Worm (Caenorhabditis elegans): Measurements from ENCODE around the gene CC8.2.

CC8.2 gene

DNA sequence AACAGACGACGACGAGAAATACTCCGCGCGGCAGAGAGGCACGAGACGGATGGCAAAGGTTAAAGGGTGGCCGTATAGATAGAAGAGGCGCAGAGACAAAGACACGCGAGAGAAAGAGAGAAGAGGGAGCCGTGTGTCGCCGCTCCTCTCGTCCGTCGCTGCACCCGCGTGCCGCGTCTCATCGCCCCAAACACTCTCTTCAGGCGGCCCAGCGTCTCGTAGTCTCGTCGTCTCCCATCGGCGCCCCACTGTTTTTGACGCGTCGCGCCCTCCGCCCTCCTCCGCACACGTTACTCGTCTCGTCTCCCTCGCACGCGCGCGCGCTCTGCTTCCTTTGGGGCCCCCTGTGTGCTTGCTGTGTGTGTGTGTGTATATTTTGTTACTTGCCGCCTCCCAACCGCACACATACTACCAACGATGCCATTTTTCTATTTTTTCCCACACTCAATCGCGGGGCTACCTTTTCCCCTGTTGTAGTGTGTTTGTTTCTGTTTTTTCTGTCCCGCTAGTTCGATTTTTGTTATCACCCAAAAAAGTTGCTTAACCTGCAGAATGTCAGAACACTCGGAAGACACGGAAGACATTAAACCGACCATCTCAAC, 11.9 kb downstream of the CC8.2 start, which contains the start of gene madf-9:
Gene madf-9 (plus strand): TSS at position 552 of the 602 bp plus-strand sequence.
- peak; percentile 32 for TF ChIP-seq mls-2 (tag; optimal IDR thresholded peaks at IDR 0.05)
- no peak for TF ChIP-seq ceh-83 (GFP tag; optimal IDR thresholded peaks at IDR 0.05)
- TF ChIP-seq unc-120 (tag; optimal IDR thresholded peaks at IDR 0.05; ENCODE audit: poor library complexity, severe bottlenecking) = no peak
- no peak for TF ChIP-seq ztf-11 (tag; optimal IDR thresholded peaks at IDR 0.05)
- TF ChIP-seq ham-2 (GFP tag; optimal IDR thresholded peaks at IDR 0.05) = no peak
- no peak for TF ChIP-seq nhr-76 (tag; optimal IDR thresholded peaks at IDR 0.05)
- TF ChIP-seq sem-2 (GFP tag; optimal IDR thresholded peaks at IDR 0.05) = no peak
- no peak for TF ChIP-seq M03D4.4 (tag; optimal IDR thresholded peaks at IDR 0.05)
- no peak for TF ChIP-seq elt-1 (tag; optimal IDR thresholded peaks at IDR 0.05; ENCODE audit: borderline replicate concordance, insufficient read depth)
- no peak for TF ChIP-seq lsy-2 (tag; optimal IDR thresholded peaks at IDR 0.05)
- TF ChIP-seq mep-1 (tag; optimal IDR thresholded peaks at IDR 0.05) = no peak
- TF ChIP-seq flh-1 (GFP tag; optimal IDR thresholded peaks at IDR 0.05) = peak; percentile 34
- TF ChIP-seq unc-39 (tag; optimal IDR thresholded peaks at IDR 0.05) = no peak
- no peak for TF ChIP-seq lin-13 (tag; optimal IDR thresholded peaks at IDR 0.05)
- no peak for TF ChIP-seq unc-62 (GFP tag; optimal IDR thresholded peaks at IDR 0.05)
- no peak for TF ChIP-seq bed-3 (GFP tag; optimal IDR thresholded peaks at IDR 0.05)
- TF ChIP-seq nhr-237 (tag; optimal IDR thresholded peaks at IDR 0.05) = peak; percentile 51
- TF ChIP-seq sptf-1 (tag; optimal IDR thresholded peaks at IDR 0.05) = peak; percentile 56
- TF ChIP-seq snpc-4 (tag; optimal IDR thresholded peaks at IDR 0.05) = no peak
- TF ChIP-seq mab-5 (tag; optimal IDR thresholded peaks at IDR 0.05) = no peak
- TF ChIP-seq pha-4 (tag; optimal IDR thresholded peaks at IDR 0.05) = peak; percentile 51
- no peak for TF ChIP-seq lin-32 (GFP tag; optimal IDR thresholded peaks at IDR 0.05)
- TF ChIP-seq drap-1 (GFP tag; optimal IDR thresholded peaks at IDR 0.05) = peak; percentile 42
- no peak for TF ChIP-seq elt-3 (tag; optimal IDR thresholded peaks at IDR 0.05)
- TF ChIP-seq nhr-12 (tag; optimal IDR thresholded peaks at IDR 0.05) = no peak
- no peak for TF ChIP-seq hlh-1 (tag; optimal IDR thresholded peaks at IDR 0.05)

- TF ChIP-seq mab-5 (tag; optimal IDR thresholded peaks at IDR 0.05) = no peak
- TF ChIP-seq lin-32 (GFP tag; optimal IDR thresholded peaks at IDR 0.05) = no peak
- TF ChIP-seq ceh-43 (GFP tag; optimal IDR thresholded peaks at IDR 0.05) = no peak
- TF ChIP-seq ztf-11 (tag; optimal IDR thresholded peaks at IDR 0.05) = no peak
- no peak for TF ChIP-seq blmp-1 (tag; optimal IDR thresholded peaks at IDR 0.05)
- TF ChIP-seq lin-13 (tag; optimal IDR thresholded peaks at IDR 0.05) = no peak
- TF ChIP-seq mls-2 (tag; optimal IDR thresholded peaks at IDR 0.05) = no peak
- TF ChIP-seq unc-39 (tag; optimal IDR thresholded peaks at IDR 0.05) = no peak
- TF ChIP-seq flh-1 (GFP tag; optimal IDR thresholded peaks at IDR 0.05) = no peak
- TF ChIP-seq ceh-39 (tag; optimal IDR thresholded peaks at IDR 0.05) = no peak
- TF ChIP-seq tbx-8 (GFP tag; optimal IDR thresholded peaks at IDR 0.05) = no peak
- no peak for TF ChIP-seq snpc-4 (tag; optimal IDR thresholded peaks at IDR 0.05)
- no peak for TF ChIP-seq nhr-237 (tag; optimal IDR thresholded peaks at IDR 0.05)
Measured at ce11 chrIV:3633254-3633653, 15.2 kb downstream of the CC8.2 start, which contains the start of gene ZC416.2. Gene ZC416.2 (plus strand): TSS chrIV:3633619.

ce11 chrIV:3632475-3632874, 16.0 kb downstream of the CC8.2 start:
- no peak for TF ChIP-seq ceh-39 (tag; optimal IDR thresholded peaks at IDR 0.05)
- no peak for TF ChIP-seq mep-1 (tag; optimal IDR thresholded peaks at IDR 0.05)
- TF ChIP-seq nhr-2 (tag; optimal IDR thresholded peaks at IDR 0.05) = no peak
- TF ChIP-seq drap-1 (GFP tag; optimal IDR thresholded peaks at IDR 0.05) = no peak
- TF ChIP-seq ztf-11 (tag; optimal IDR thresholded peaks at IDR 0.05) = no peak
- TF ChIP-seq sem-2 (GFP tag; optimal IDR thresholded peaks at IDR 0.05) = no peak
- TF ChIP-seq lsy-2 (tag; optimal IDR thresholded peaks at IDR 0.05) = no peak
- no peak for TF ChIP-seq snpc-4 (tag; optimal IDR thresholded peaks at IDR 0.05)
- TF ChIP-seq elt-1 (tag; optimal IDR thresholded peaks at IDR 0.05; ENCODE audit: borderline replicate concordance, insufficient read depth) = no peak
- TF ChIP-seq nhr-28 (tag; optimal IDR thresholded peaks at IDR 0.05) = no peak
- no peak for TF ChIP-seq tbx-8 (GFP tag; optimal IDR thresholded peaks at IDR 0.05)
- no peak for TF ChIP-seq cnd-1 (tag; optimal IDR thresholded peaks at IDR 0.05)
- no peak for TF ChIP-seq blmp-1 (tag; optimal IDR thresholded peaks at IDR 0.05)

All from whole organism, mixed stage, embryonic.